Worm (Caenorhabditis elegans) whole organism, mixed stage, embryonic: Measurements from ENCODE around the gene F20D6.9.

Source experiments
- ces-1 ChIP-seq: fragments of 150-350 bp; optimal IDR thresholded peaks from 2 replicates; lab custom pipeline; 2014; ENCODE audit warnings: missing biosample characterization, missing genetic modification reagents, missing genetic modification characterization
- cnd-1 ChIP-seq: fragments of 200-800 bp; sonication (Bioruptor generic); optimal IDR thresholded peaks from 2 replicates; lab custom pipeline; 2018; ENCODE audit warnings: mild to moderate bottlenecking, missing genetic modification characterization, missing compliant biosample characterization
- elt-3 ChIP-seq: fragments of 150-350 bp; optimal IDR thresholded peaks from 2 replicates; lab custom pipeline; 2014; ENCODE audit warnings: missing biosample characterization, missing genetic modification characterization
- flh-1 ChIP-seq: fragments of 200-800 bp; sonication (Bioruptor generic); optimal IDR thresholded peaks from 2 replicates; lab custom pipeline; 2018; ENCODE audit warnings: mild to moderate bottlenecking, missing genetic modification characterization, moderate library complexity, missing compliant biosample characterization
- mep-1 ChIP-seq: fragments of 150-350 bp; optimal IDR thresholded peaks from 2 replicates; lab custom pipeline; 2017; ENCODE audit warnings: missing biosample characterization, missing genetic modification reagents, missing genetic modification characterization, inconsistent platforms
- mls-2 ChIP-seq: sonication (generic microtip); optimal IDR thresholded peaks from 2 replicates; lab custom pipeline; 2016; ENCODE audit warnings: mild to moderate bottlenecking, missing genetic modification characterization, moderate library complexity, missing compliant biosample characterization
- nhr-28 ChIP-seq: fragments of 150-350 bp; optimal IDR thresholded peaks from 2 replicates; lab custom pipeline; 2014; ENCODE audit warnings: missing biosample characterization, missing genetic modification characterization
- unc-120 ChIP-seq: sonication (generic microtip); optimal IDR thresholded peaks from 2 replicates; lab custom pipeline; 2017; ENCODE audit warnings: missing genetic modification characterization, missing compliant biosample characterization; ENCODE audit not compliant: poor library complexity, severe bottlenecking
- unc-39 ChIP-seq: fragments of 150-350 bp; optimal IDR thresholded peaks from 2 replicates; lab custom pipeline; 2014; ENCODE audit warnings: missing biosample characterization, missing genetic modification characterization
- unc-62 ChIP-seq: fragments of 150-350 bp; optimal IDR thresholded peaks from 2 replicates; lab custom pipeline; 2014; ENCODE audit warnings: missing biosample characterization, missing genetic modification reagents, missing genetic modification characterization

- TF ChIP-seq elt-3 (tag; lab: Kevin White, UChicago) (no peak), nhr-28 (tag; lab: Kevin White, UChicago) (no peak), ces-1 (GFP tag; lab: Kevin White, UChicago) (no peak), cnd-1 (tag; lab: Kevin White, UChicago) (no peak), mep-1 (tag; lab: Kevin White, UChicago) (no peak), unc-39 (tag; lab: Kevin White, UChicago) (no peak), mls-2 (no peak), unc-120 (tag; lab: Kevin White, UChicago) (no peak), unc-62 (GFP tag; lab: Kevin White, UChicago) (no peak), flh-1 (GFP tag; lab: Kevin White, UChicago) (no peak)
Observed at ce11 chrV:8177349-8177748, at the start of gene F20D6.9.
